Fruit fly (Drosophila melanogaster) whole organism, adult: ENCODE measurements around the gene RhoGAP5A.

Source experiments
- CG11617 ChIP-seq: fragments of 200-800 bp; sonication (Bioruptor generic); optimal IDR thresholded peaks from 2 replicates; lab custom pipeline; 2017; ENCODE audit warnings: mild to moderate bottlenecking, missing biosample characterization, missing genetic modification reagents, missing genetic modification characterization
- CG12768 ChIP-seq: fragments of 200-800 bp; sonication (Bioruptor generic); optimal IDR thresholded peaks from 2 replicates; lab custom pipeline; 2017; ENCODE audit warnings: missing biosample characterization, missing genetic modification characterization, mild to moderate bottlenecking, moderate library complexity, missing genetic modification reagents
- CG14711 ChIP-seq: fragments of 200-800 bp; sonication (Bioruptor generic); optimal IDR thresholded peaks from 2 replicates; lab custom pipeline; 2018; ENCODE audit warnings: missing biosample characterization, mild to moderate bottlenecking, missing genetic modification characterization, moderate library complexity
- CG1620 ChIP-seq: fragments of 200-800 bp; sonication (Bioruptor generic); optimal IDR thresholded peaks from 2 replicates; lab custom pipeline; 2016; ENCODE audit warnings: missing biosample characterization, missing genetic modification characterization
- CG33017 ChIP-seq: fragments of 200-800 bp; sonication (Bioruptor generic); optimal IDR thresholded peaks from 2 replicates; lab custom pipeline; 2018; ENCODE audit warnings: missing biosample characterization, mild to moderate bottlenecking, missing genetic modification characterization, moderate library complexity
- Crg-1 ChIP-seq: fragments of 200-800 bp; sonication (Bioruptor generic); optimal IDR thresholded peaks from 2 replicates; lab custom pipeline; 2016; ENCODE audit warnings: missing biosample characterization, missing genetic modification characterization
- cic ChIP-seq: fragments of 200-800 bp; sonication (Bioruptor generic); optimal IDR thresholded peaks from 2 replicates; lab custom pipeline; 2017; ENCODE audit warnings: missing biosample characterization, mild to moderate bottlenecking, missing genetic modification characterization, moderate library complexity
- pad ChIP-seq: fragments of 200-800 bp; sonication (Bioruptor generic); optimal IDR thresholded peaks from 3 replicates; lab custom pipeline; 2017; ENCODE audit warnings: missing biosample characterization, missing genetic modification characterization, mild to moderate bottlenecking, moderate library complexity, missing genetic modification reagents
- tj ChIP-seq: fragments of 200-800 bp; sonication (Bioruptor generic); optimal IDR thresholded peaks from 3 replicates; lab custom pipeline; 2017; ENCODE audit warnings: missing biosample characterization, mild to moderate bottlenecking, missing genetic modification characterization, moderate library complexity
- toe ChIP-seq: fragments of 200-800 bp; sonication (Bioruptor generic); optimal IDR thresholded peaks from 2 replicates; lab custom pipeline; 2016; ENCODE audit warnings: missing biosample characterization, missing genetic modification characterization

dm6 chrX:5661971-5662370 is 43.4 kb upstream of the RhoGAP5A start:
- TF ChIP-seq cic (GFP tag; lab: Kevin White, UChicago) (no peak), CG11617 (GFP tag; lab: Kevin White, UChicago) (no peak), pad (peak; percentile 53), CG1620 (GFP tag; lab: Kevin White, UChicago) (no peak), CG33017 (tag; lab: Kevin White, UChicago) (no peak), toe (GFP tag; lab: Kevin White, UChicago) (no peak), tj (no peak), CG14711 (tag; lab: Kevin White, UChicago) (no peak), Crg-1 (no peak), CG12768 (no peak)
